Fruit fly (Drosophila melanogaster): ENCODE measurements around the gene CG44194.

The CG44194 gene

DNA sequence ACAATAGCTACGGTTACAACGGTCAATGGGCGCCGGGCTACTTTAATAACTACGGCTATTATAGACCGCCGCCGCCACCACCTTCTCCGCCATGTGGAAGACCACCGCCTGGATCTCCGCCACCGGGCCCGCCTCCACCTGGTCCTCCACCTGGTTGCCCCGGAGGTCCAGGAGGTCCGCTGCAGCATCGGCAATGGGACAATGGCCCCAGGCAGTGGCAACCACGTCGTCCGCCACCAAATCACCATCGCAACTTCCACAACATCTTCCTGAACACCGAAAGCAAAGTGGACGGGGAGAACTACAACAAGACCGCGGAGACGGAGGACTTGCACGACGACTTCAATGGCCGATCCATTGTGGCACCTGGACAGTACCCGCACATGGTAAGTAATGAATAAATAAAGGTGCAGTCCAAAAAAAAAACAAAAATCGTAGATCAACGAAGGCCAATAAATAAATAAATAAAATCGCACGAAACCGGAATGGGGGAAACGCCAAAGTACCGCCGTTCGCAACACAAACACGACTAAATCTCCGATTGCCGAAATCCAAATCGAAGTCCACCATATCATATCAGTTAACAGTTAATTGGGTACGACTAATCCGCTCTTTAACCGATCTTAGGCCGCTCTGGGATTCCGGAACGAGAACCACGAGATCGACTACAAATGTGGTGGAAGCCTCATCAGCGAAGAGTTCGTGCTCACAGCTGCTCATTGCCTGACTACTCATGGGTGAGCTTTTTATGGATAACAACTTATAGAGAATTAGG is 44.9 kb upstream of the CG44194 start, which contains the start of gene snk (continued):
- TF ChIP-seq mirr (GFP tag; optimal IDR thresholded peaks at IDR 0.05) (no peak), Med (GFP tag) (peak; percentile 66), CG10979 (tag; optimal IDR thresholded peaks at IDR 0.05) (no peak), Trl (optimal IDR thresholded peaks at IDR 0.05) (peak in 1 of 2 experiments; percentile 38), Trl (GFP tag; optimal IDR thresholded peaks at IDR 0.05) (no peak), oc (tag; optimal IDR thresholded peaks at IDR 0.05) (no peak), bbx (GFP tag; IDR thresholded peaks at IDR 0.05; ENCODE audit: partially characterized antibody) (no peak), B-H1 (GFP tag; IDR thresholded peaks at IDR 0.05) (no peak), chinmo (GFP tag; IDR thresholded peaks at IDR 0.05; ENCODE audit: partially characterized antibody) (0 out of 4 replicates have a peak, but pooled peaks have one; percentile 61), Fer2 (tag; optimal IDR thresholded peaks at IDR 0.05) (no peak), CG1529 (GFP tag; optimal IDR thresholded peaks at IDR 0.05) (no peak), fru (optimal IDR thresholded peaks at IDR 0.05) (no peak)

DNA sequence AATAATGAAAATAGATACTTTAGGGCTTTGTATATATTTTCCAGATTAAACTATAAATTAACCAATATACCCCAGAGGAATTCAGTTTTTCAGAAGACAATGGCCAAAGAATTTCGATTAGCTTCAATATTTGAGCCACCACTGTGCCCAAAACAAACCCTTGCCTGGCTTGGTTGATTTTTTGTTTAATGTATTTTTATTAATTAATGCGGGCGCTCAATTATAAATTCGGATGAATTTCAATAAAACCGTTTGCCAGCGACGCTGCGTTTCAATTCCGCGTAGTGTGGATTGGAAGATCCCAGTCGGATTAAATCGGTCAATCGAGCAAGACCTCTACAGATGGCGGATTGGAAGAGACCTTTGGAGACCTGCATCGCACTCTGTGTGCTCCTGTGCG is 44.2 kb upstream of the CG44194 start, which contains the start of gene CG11670:
CG11670 (plus strand) TSS at position 301 of the 400 bp plus-strand sequence.
- no peak for TF ChIP-seq sisA (GFP tag; IDR thresholded peaks at IDR 0.05)
- no peak for TF ChIP-seq Xbp1 (GFP tag; optimal IDR thresholded peaks at IDR 0.05)
- no peak for TF ChIP-seq CG4282 (GFP tag; optimal IDR thresholded peaks at IDR 0.05)
- peak; percentile 14 for TF ChIP-seq CG15073 (GFP tag; optimal IDR thresholded peaks at IDR 0.05)
- no peak for TF ChIP-seq so (GFP tag; IDR thresholded peaks at IDR 0.05)

dm6 chr3R:13039037-13039583 is 41.6 kb upstream of the CG44194 start:
- no peak for TF ChIP-seq jigr1 (GFP tag; IDR thresholded peaks at IDR 0.05)
- 0 out of 3 replicates have a peak, but pooled peaks have one; percentile 10 for TF ChIP-seq Optix (GFP tag; IDR thresholded peaks at IDR 0.05)
- TF ChIP-seq mam (GFP tag; optimal IDR thresholded peaks at IDR 0.05): no peak
- no peak for TF ChIP-seq luna (GFP tag; optimal IDR thresholded peaks at IDR 0.05)
- TF ChIP-seq CG10366 (GFP tag; IDR thresholded peaks at IDR 0.05): 0 out of 2 replicates have a peak, but pooled peaks have one; percentile 11
- no peak for TF ChIP-seq CG7987 (GFP tag; optimal IDR thresholded peaks at IDR 0.05)
- TF ChIP-seq jumu (GFP tag; optimal IDR thresholded peaks at IDR 0.05): no peak
- TF ChIP-seq Ptx1 (GFP tag; IDR thresholded peaks at IDR 0.05): peak; percentile 37; the same call in 1 of the 2 replicates
- TF ChIP-seq Side (GFP tag; optimal IDR thresholded peaks at IDR 0.05): no peak
- TF ChIP-seq gsb (GFP tag; IDR thresholded peaks at IDR 0.05): no peak
- TF ChIP-seq Med (GFP tag): peak; percentile 65
- no peak for TF ChIP-seq vfl (GFP tag; optimal IDR thresholded peaks at IDR 0.05)
- no peak for TF ChIP-seq CG13424 (tag; optimal IDR thresholded peaks at IDR 0.05)
- 0 out of 2 replicates have a peak, but pooled peaks have one; percentile 12 for TF ChIP-seq al (GFP tag; IDR thresholded peaks at IDR 0.05)
- no peak for TF ChIP-seq CG16815 (GFP tag; optimal IDR thresholded peaks at IDR 0.05)
- TF ChIP-seq cwo (GFP tag; optimal IDR thresholded peaks at IDR 0.05): no peak
- TF ChIP-seq CG11398 (GFP tag; optimal IDR thresholded peaks at IDR 0.05): no peak
- no peak for TF ChIP-seq Bgb (GFP tag; IDR thresholded peaks at IDR 0.05; ENCODE audit: partially characterized antibody)
- TF ChIP-seq zfh2 (GFP tag; optimal IDR thresholded peaks at IDR 0.05): peak; percentile 10
- no peak for TF ChIP-seq btn (GFP tag; optimal IDR thresholded peaks at IDR 0.05)
- TF ChIP-seq row (GFP tag; IDR thresholded peaks at IDR 0.05): peak; percentile 63; the same call in 2 of the 3 replicates
- peak; percentile 57; the same call in 1 of the 2 replicates for TF ChIP-seq vvl (GFP tag; IDR thresholded peaks at IDR 0.05)
- TF ChIP-seq CG8281 (tag; optimal IDR thresholded peaks at IDR 0.05): no peak
- peak; percentile 61 for TF ChIP-seq sens (GFP tag)
- TF ChIP-seq CG33213 (GFP tag; optimal IDR thresholded peaks at IDR 0.05): no peak
- TF ChIP-seq Aef1 (GFP tag; IDR thresholded peaks at IDR 0.05): peak; percentile 40; the same call in 1 of the 3 replicates
- no peak for TF ChIP-seq ato (GFP tag; IDR thresholded peaks at IDR 0.05; ENCODE audit: partially characterized antibody)
- TF ChIP-seq CG5953 (GFP tag; IDR thresholded peaks at IDR 0.05): 0 out of 2 replicates have a peak, but pooled peaks have one; percentile 5
- TF ChIP-seq slbo (GFP tag; IDR thresholded peaks at IDR 0.05): peak; percentile 64
- 0 out of 2 replicates have a peak, but pooled peaks have one; percentile 22 for TF ChIP-seq CG14441 (GFP tag; IDR thresholded peaks at IDR 0.05)
- TF ChIP-seq Hand (GFP tag; optimal IDR thresholded peaks at IDR 0.05): no peak

Measured in whole organism, embryonic.